Worm (Caenorhabditis elegans) whole organism, L1 larva: ENCODE results near the gene col-72.

Experiments used
- alr-1 ChIP-seq: fragments of 200-800 bp; sonication (Bioruptor generic); optimal IDR thresholded peaks from 2 replicates; lab custom pipeline; 2018; ENCODE audit warnings: borderline replicate concordance, mild to moderate bottlenecking, missing genetic modification characterization, missing compliant biosample characterization
- efl-3 ChIP-seq: fragments of 200-800 bp; sonication (Bioruptor generic); optimal IDR thresholded peaks from 2 replicates; lab custom pipeline; 2018; ENCODE audit warnings: mild to moderate bottlenecking, missing genetic modification characterization, missing compliant biosample characterization
- elt-3 ChIP-seq, 6 experiments: fragments of 150-350 bp in 1 of 6; sonication (generic microtip); optimal IDR thresholded peaks; 2 replicates each; lab custom pipeline; 2017 to 2018; ENCODE audit warnings: missing biosample characterization in 6 of 6, missing genetic modification characterization in 6 of 6, inconsistent platforms in 1 of 6
- fkh-8 ChIP-seq: sonication (generic microtip); optimal IDR thresholded peaks from 2 replicates; lab custom pipeline; 2016; ENCODE audit warnings: mild to moderate bottlenecking, missing genetic modification characterization, missing compliant biosample characterization
- lir-3 ChIP-seq: sonication (generic microtip); optimal IDR thresholded peaks from 2 replicates; lab custom pipeline; 2016; ENCODE audit warnings: mild to moderate bottlenecking, missing genetic modification characterization, moderate library complexity, missing compliant biosample characterization; ENCODE audit not compliant: poor library complexity
- unc-62 ChIP-seq: fragments of 150-350 bp; optimal IDR thresholded peaks from 2 replicates; lab custom pipeline; 2014; ENCODE audit warnings: missing biosample characterization, missing genetic modification reagents, missing genetic modification characterization

- TF ChIP-seq efl-3 (GFP tag; lab: Kevin White, UChicago) (no peak), elt-3 (tag; optimal IDR thresholded peaks at IDR 0.05; lab: Kevin White, UChicago) (no peak), alr-1 (tag; lab: Kevin White, UChicago) (no peak), unc-62 (GFP tag; lab: Kevin White, UChicago) (no peak), fkh-8 (tag; lab: Kevin White, UChicago) (no peak), lir-3 (tag; lab: Kevin White, UChicago) (no peak)
These were observed 47.0 kb upstream of the col-72 start, which contains the start of the genes clec-128 and clec-129 for ce11 chrII:3570927-3571538.
